Fruit fly (Drosophila melanogaster) whole organism, embryonic: Measurements from ENCODE around the gene Bet3.

ENCODE experiments used
- Abd-B ChIP-seq: fragments of 200-800 bp; sonication (Bioruptor generic); optimal IDR thresholded peaks from 2 replicates; lab custom pipeline; 2018; ENCODE audit warnings: missing biosample characterization, mild to moderate bottlenecking, missing genetic modification characterization, moderate library complexity
- B-H2 ChIP-seq: fragments of 200-800 bp; sonication (Bioruptor generic); optimal IDR thresholded peaks from 2 replicates; lab custom pipeline; 2018; ENCODE audit warnings: missing biosample characterization, mild to moderate bottlenecking, missing genetic modification characterization
- CG11093 ChIP-seq: fragments of 200-800 bp; sonication (Bioruptor generic); IDR thresholded peaks from 3 replicates; pipeline ENCODE4 v1.3.6; 2022; ENCODE audit warnings: missing biosample characterization, missing genetic modification characterization
- CG12104 ChIP-seq: fragments of 200-800 bp; sonication (Bioruptor generic); optimal IDR thresholded peaks from 3 replicates; lab custom pipeline; 2016; ENCODE audit warnings: missing biosample characterization, missing genetic modification characterization
- CG15073 ChIP-seq: fragments of 200-800 bp; sonication (Bioruptor generic); optimal IDR thresholded peaks from 2 replicates; lab custom pipeline; 2016; ENCODE audit warnings: missing biosample characterization, missing genetic modification characterization
- CG1832 ChIP-seq: fragments of 200-800 bp; sonication (Bioruptor generic); optimal IDR thresholded peaks from 2 replicates; lab custom pipeline; 2017; ENCODE audit warnings: missing biosample characterization, mild to moderate bottlenecking, missing genetic modification characterization, inconsistent platforms
- CG18619 ChIP-seq: fragments of 200-800 bp; sonication (Bioruptor generic); optimal IDR thresholded peaks from 3 replicates; lab custom pipeline; 2017; ENCODE audit warnings: missing biosample characterization, mild to moderate bottlenecking, missing genetic modification characterization
- CG3065 ChIP-seq: fragments of 200-800 bp; sonication (Bioruptor generic); optimal IDR thresholded peaks from 2 replicates; lab custom pipeline; 2016; ENCODE audit warnings: missing biosample characterization, missing genetic modification characterization
- CG31388 ChIP-seq: fragments of 200-800 bp; sonication (Bioruptor generic); optimal IDR thresholded peaks from 2 replicates; lab custom pipeline; 2016; ENCODE audit warnings: missing biosample characterization, missing genetic modification characterization
- CG3163 ChIP-seq: fragments of 200-800 bp; sonication (Bioruptor generic); optimal IDR thresholded peaks from 3 replicates; lab custom pipeline; 2016; ENCODE audit warnings: missing biosample characterization, missing genetic modification characterization
- CG3281 ChIP-seq: fragments of 200-800 bp; sonication (Bioruptor generic); optimal IDR thresholded peaks from 3 replicates; lab custom pipeline; 2017; ENCODE audit warnings: missing biosample characterization, mild to moderate bottlenecking, missing genetic modification characterization
- CG3838 ChIP-seq: fragments of 200-800 bp; sonication (Bioruptor generic); optimal IDR thresholded peaks from 3 replicates; lab custom pipeline; 2016; ENCODE audit warnings: missing biosample characterization, missing genetic modification characterization
- CG4854 ChIP-seq: fragments of 200-800 bp; sonication (Bioruptor generic); optimal IDR thresholded peaks from 2 replicates; lab custom pipeline; 2016; ENCODE audit warnings: missing biosample characterization, missing genetic modification characterization, inconsistent platforms
- CG6791 ChIP-seq: fragments of 200-800 bp; sonication (Bioruptor generic); IDR thresholded peaks from 3 replicates; pipeline ENCODE4 v1.3.6; 2022; ENCODE audit warnings: missing biosample characterization, missing genetic modification characterization; ENCODE audit not compliant: partially characterized antibody
- CG6813 ChIP-seq: fragments of 200-800 bp; sonication (Bioruptor generic); optimal IDR thresholded peaks from 2 replicates; lab custom pipeline; 2017; ENCODE audit warnings: missing biosample characterization, missing genetic modification characterization, mild to moderate bottlenecking, moderate library complexity, missing genetic modification reagents
- CG7357 ChIP-seq: fragments of 200-800 bp; sonication (Bioruptor generic); IDR thresholded peaks from 3 replicates; pipeline ENCODE4 v1.3.6; 2022; ENCODE audit warnings: missing biosample characterization, missing genetic modification characterization
- CG7786 ChIP-seq: fragments of 200-800 bp; sonication (Bioruptor generic); optimal IDR thresholded peaks from 2 replicates; lab custom pipeline; 2016; ENCODE audit warnings: missing biosample characterization, missing genetic modification characterization
- CG7987 ChIP-seq: fragments of 200-800 bp; sonication (Bioruptor generic); optimal IDR thresholded peaks from 2 replicates; lab custom pipeline; 2018; ENCODE audit warnings: missing biosample characterization, mild to moderate bottlenecking, missing genetic modification characterization, moderate library complexity
- CG8281 ChIP-seq: fragments of 200-800 bp; sonication (Bioruptor generic); optimal IDR thresholded peaks from 2 replicates; lab custom pipeline; 2018; ENCODE audit warnings: missing biosample characterization, mild to moderate bottlenecking, missing genetic modification characterization, moderate library complexity
- CG8765 ChIP-seq: fragments of 200-800 bp; sonication (Bioruptor generic); IDR thresholded peaks from 2 replicates; pipeline ENCODE4 v1.3.6; 2022; ENCODE audit warnings: missing biosample characterization, missing genetic modification characterization
- Dad ChIP-seq: fragments of 200-800 bp; sonication (Bioruptor generic); optimal IDR thresholded peaks from 3 replicates; lab custom pipeline; 2016; ENCODE audit warnings: missing biosample characterization, missing genetic modification characterization
- Dbx ChIP-seq: fragments of 200-800 bp; sonication (Bioruptor generic); IDR thresholded peaks from 3 replicates; pipeline ENCODE4 v1.3.6; 2022; ENCODE audit warnings: missing biosample characterization, missing genetic modification characterization
- Dfd ChIP-seq, 2 experiments: fragments of >200 bp; optimal IDR thresholded peaks; 2 replicates each; lab custom pipeline; 2017; ENCODE audit warnings: missing biosample characterization in 2 of 2, missing genetic modification characterization in 2 of 2
- Doc2 ChIP-seq: fragments of 200-800 bp; sonication (Bioruptor generic); IDR thresholded peaks from 2 replicates; pipeline ENCODE4 v1.3.6; 2022; ENCODE audit warnings: missing biosample characterization, missing genetic modification characterization
- NC2α ChIP-seq: fragments of 200-800 bp; sonication (Bioruptor generic); optimal IDR thresholded peaks from 2 replicates; lab custom pipeline; 2016; ENCODE audit warnings: missing biosample characterization, missing genetic modification characterization
- PHDP ChIP-seq: fragments of 200-800 bp; sonication (Bioruptor generic); optimal IDR thresholded peaks from 3 replicates; lab custom pipeline; 2018; ENCODE audit warnings: missing biosample characterization, mild to moderate bottlenecking, missing genetic modification characterization, moderate library complexity
- Sox100B ChIP-seq: fragments of 200-800 bp; sonication (Bioruptor generic); optimal IDR thresholded peaks from 3 replicates; lab custom pipeline; 2018; ENCODE audit warnings: missing biosample characterization, mild to moderate bottlenecking, missing genetic modification characterization
- abd-A ChIP-seq: fragments of 200-800 bp; sonication (Bioruptor generic); optimal IDR thresholded peaks from 3 replicates; lab custom pipeline; 2019; ENCODE audit warnings: missing biosample characterization, mild to moderate bottlenecking, missing genetic modification characterization, moderate library complexity
- al ChIP-seq: fragments of 200-800 bp; sonication (Bioruptor generic); IDR thresholded peaks from 2 replicates; pipeline ENCODE4 v1.3.6; 2022; ENCODE audit warnings: missing biosample characterization, missing genetic modification characterization
- ase ChIP-seq: fragments of 200-800 bp; sonication (Bioruptor generic); IDR thresholded peaks from 3 replicates; pipeline ENCODE4 v1.3.6; 2022; ENCODE audit warnings: missing biosample characterization, missing genetic modification characterization
- bcd ChIP-seq: fragments of 200-800 bp; sonication (Bioruptor generic); optimal IDR thresholded peaks from 2 replicates; lab custom pipeline; 2017; ENCODE audit warnings: missing biosample characterization, mild to moderate bottlenecking, missing genetic modification characterization
- chif ChIP-seq, 2 experiments: fragments of 200-800 bp; sonication (Bioruptor generic); optimal IDR thresholded peaks; 3 replicates each; lab custom pipeline; 2016; ENCODE audit warnings: missing biosample characterization in 2 of 2, missing genetic modification characterization in 2 of 2
- chm ChIP-seq: fragments of 200-800 bp; sonication (Bioruptor generic); IDR thresholded peaks from 2 replicates; pipeline ENCODE4 v1.3.6; 2022; ENCODE audit warnings: missing biosample characterization, missing genetic modification characterization
- croc ChIP-seq: fragments of 200-800 bp; sonication (Bioruptor generic); conservative IDR thresholded peaks from 3 replicates; pipeline ENCODE4 v1.3.6; 2022; ENCODE audit warnings: missing biosample characterization, missing genetic modification characterization
- da ChIP-seq: fragments of 200-800 bp; sonication (Bioruptor generic); optimal IDR thresholded peaks from 2 replicates; lab custom pipeline; 2016; ENCODE audit warnings: missing biosample characterization, missing genetic modification characterization
- ems ChIP-seq: fragments of 200-800 bp; sonication (Bioruptor generic); optimal IDR thresholded peaks from 3 replicates; lab custom pipeline; 2016; ENCODE audit warnings: missing biosample characterization, missing genetic modification characterization
- fd3F ChIP-seq: fragments of 200-800 bp; sonication (Bioruptor generic); optimal IDR thresholded peaks from 2 replicates; lab custom pipeline; 2018; ENCODE audit warnings: missing biosample characterization, mild to moderate bottlenecking, missing genetic modification characterization, moderate library complexity
- fd64A ChIP-seq: fragments of 200-800 bp; sonication (Bioruptor generic); optimal IDR thresholded peaks from 3 replicates; lab custom pipeline; 2018; ENCODE audit warnings: missing biosample characterization, mild to moderate bottlenecking, missing genetic modification characterization
- jing ChIP-seq: fragments of 200-800 bp; sonication (Bioruptor generic); optimal IDR thresholded peaks from 2 replicates; lab custom pipeline; 2018; ENCODE audit warnings: missing biosample characterization, mild to moderate bottlenecking, missing genetic modification characterization
- lov ChIP-seq, 2 experiments: fragments of 200-800 bp in 1 of 2; fragments of >200 bp in 1 of 2; sonication (Bioruptor generic) in 1 of 2; IDR thresholded peaks in 1 of 2; optimal IDR thresholded peaks in 1 of 2; 2 replicates in 1 of 2; 3 replicates in 1 of 2; pipeline versions ENCODE4 v1.3.6 to Lab custom; 2017 to 2022; ENCODE audit warnings: missing biosample characterization in 1 of 2, missing genetic modification characterization in 1 of 2
- nau ChIP-seq: fragments of 200-800 bp; sonication (Bioruptor generic); optimal IDR thresholded peaks from 3 replicates; lab custom pipeline; 2017; ENCODE audit warnings: missing biosample characterization, mild to moderate bottlenecking, missing genetic modification characterization, missing genetic modification reagents
- nerfin-1 ChIP-seq: fragments of 200-800 bp; sonication (Bioruptor generic); optimal IDR thresholded peaks from 3 replicates; lab custom pipeline; 2019; ENCODE audit warnings: missing biosample characterization, mild to moderate bottlenecking, missing genetic modification characterization, moderate library complexity
- onecut ChIP-seq: fragments of 200-800 bp; sonication (Bioruptor generic); IDR thresholded peaks from 2 replicates; pipeline ENCODE4 v1.3.6; 2022; ENCODE audit warnings: missing biosample characterization, missing genetic modification characterization
- pb ChIP-seq: fragments of 200-800 bp; sonication (Bioruptor generic); optimal IDR thresholded peaks from 3 replicates; lab custom pipeline; 2016; ENCODE audit warnings: missing biosample characterization, missing genetic modification characterization
- sd ChIP-seq: fragments of 200-800 bp; sonication (Bioruptor generic); optimal IDR thresholded peaks from 3 replicates; lab custom pipeline; 2018; ENCODE audit warnings: missing biosample characterization, mild to moderate bottlenecking, missing genetic modification characterization, moderate library complexity
- slou ChIP-seq: fragments of 200-800 bp; sonication (Bioruptor generic); optimal IDR thresholded peaks from 3 replicates; lab custom pipeline; 2016; ENCODE audit warnings: missing biosample characterization, missing genetic modification characterization
- tin ChIP-seq: fragments of 200-800 bp; sonication (Bioruptor generic); optimal IDR thresholded peaks from 3 replicates; lab custom pipeline; 2016; ENCODE audit warnings: missing biosample characterization, missing genetic modification characterization
- tx ChIP-seq: fragments of 200-800 bp; sonication (Bioruptor generic); optimal IDR thresholded peaks from 2 replicates; lab custom pipeline; 2016; ENCODE audit warnings: missing biosample characterization, missing genetic modification characterization
- zfh1 ChIP-seq: fragments of 200-800 bp; sonication (Bioruptor generic); IDR thresholded peaks from 3 replicates; pipeline ENCODE4 v1.3.6; 2022; ENCODE audit warnings: missing biosample characterization, missing genetic modification characterization

Gene Bet3

DNA sequence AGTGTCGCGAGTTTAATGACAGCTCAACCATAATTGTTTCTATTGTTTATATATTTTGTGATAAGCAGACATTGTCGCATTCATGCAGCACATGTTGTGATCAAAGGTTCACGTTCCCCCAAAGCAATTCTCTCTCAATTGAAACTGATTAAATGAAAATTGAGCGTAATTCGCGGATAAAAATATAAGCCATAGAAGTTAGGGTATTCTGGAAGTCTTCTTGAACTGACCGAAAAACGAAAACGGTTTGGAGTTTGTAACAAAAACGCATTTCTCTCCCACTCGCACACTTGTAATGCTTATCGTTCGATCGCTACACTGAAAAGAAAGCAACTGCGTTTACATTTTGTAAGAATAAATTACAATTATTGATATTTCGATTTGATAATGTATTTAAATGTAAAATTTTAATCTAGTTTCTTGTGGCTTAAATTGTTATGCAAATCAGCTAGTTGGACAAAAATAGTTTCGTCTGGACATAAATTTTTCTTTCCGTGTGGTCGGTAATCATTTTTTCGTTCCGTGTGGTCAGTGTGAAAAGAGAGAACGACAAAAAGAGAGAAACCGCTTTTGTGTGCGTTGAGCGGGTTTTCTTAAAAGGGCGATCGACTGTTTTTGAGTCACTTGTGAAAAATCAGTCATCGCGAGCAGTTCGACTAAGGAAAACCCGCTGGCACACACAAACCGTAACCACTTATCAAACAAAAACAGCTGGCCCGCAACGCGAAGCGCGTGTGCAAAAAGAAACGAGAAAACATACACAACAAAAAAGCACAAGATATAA lies 19.2 kb downstream of the Bet3 start, which contains the start of gene aay (continued):
- peak; percentile 97 for TF ChIP-seq fd64A (GFP tag; lab: Kevin White, UChicago)
- TF ChIP-seq CG3838 (GFP tag; lab: Kevin White, UChicago) = peak; percentile 97
- peak; percentile 97 for TF ChIP-seq CG11093 (GFP tag; lab: Robert Waterston, UW)
- TF ChIP-seq CG4854 (GFP tag; lab: Kevin White, UChicago) = peak; percentile 99
- peak; percentile 98 for TF ChIP-seq fd3F (GFP tag; lab: Kevin White, UChicago)
- TF ChIP-seq CG18619 = peak; percentile 99
- TF ChIP-seq Dad (GFP tag; lab: Kevin White, UChicago) = peak; percentile 98
- TF ChIP-seq CG1832 (GFP tag; lab: Kevin White, UChicago) = no peak
- TF ChIP-seq bcd (GFP tag; lab: Kevin White, UChicago) = peak; percentile 99
- TF ChIP-seq CG3281 = peak; percentile 98
- TF ChIP-seq da (GFP tag; lab: Kevin White, UChicago) = peak; percentile 94
- peak; percentile 98 for TF ChIP-seq ase
- peak; percentile 98 for TF ChIP-seq CG3065 (GFP tag; lab: Kevin White, UChicago)
- TF ChIP-seq zfh1 (GFP tag; lab: Robert Waterston, UW) = peak; percentile 99
- peak; percentile 98 for TF ChIP-seq croc
- TF ChIP-seq ems (GFP tag; lab: Kevin White, UChicago) = peak; percentile 98
- TF ChIP-seq CG7357 (GFP tag; lab: Robert Waterston, UW) = peak; percentile 91
- peak; percentile 98 for TF ChIP-seq CG12104 (GFP tag; lab: Kevin White, UChicago)
- peak; percentile 99 for TF ChIP-seq Sox100B (GFP tag; lab: Kevin White, UChicago)
- peak in 1 of 2 experiments; percentile 86 for TF ChIP-seq Dfd (GFP tag; optimal IDR thresholded peaks at IDR 0.05; lab: Kevin White, UChicago)
- TF ChIP-seq NC2α (GFP tag; lab: Kevin White, UChicago) = peak; percentile 97
- peak; percentile 42 for TF ChIP-seq lov (optimal IDR thresholded peaks at IDR 0.05; lab: Kevin White, UChicago)
- peak; percentile 98 for TF ChIP-seq lov (GFP tag; IDR thresholded peaks at IDR 0.05; lab: Robert Waterston, UW)
- peak; percentile 97 for TF ChIP-seq jing (GFP tag; lab: Kevin White, UChicago)
- TF ChIP-seq chm (GFP tag; lab: Robert Waterston, UW) = peak; percentile 99
- peak; percentile 97 for TF ChIP-seq pb (GFP tag; lab: Kevin White, UChicago)
- TF ChIP-seq CG3163 (GFP tag; lab: Kevin White, UChicago) = peak; percentile 89
- peak; percentile 98 for TF ChIP-seq nerfin-1
- no peak for TF ChIP-seq CG6791
- peak; percentile 94 for TF ChIP-seq Doc2 (GFP tag; lab: Robert Waterston, UW)
- peak; percentile 94 for TF ChIP-seq abd-A (tag; lab: Kevin White, UChicago)
- TF ChIP-seq CG8765 (GFP tag; lab: Robert Waterston, UW) = peak; percentile 98
- peak; percentile 96 for TF ChIP-seq slou (GFP tag; lab: Kevin White, UChicago)
- TF ChIP-seq Dbx (GFP tag; lab: Robert Waterston, UW) = peak; percentile 97
- TF ChIP-seq sd (tag; lab: Kevin White, UChicago) = peak; percentile 96
- peak; percentile 96 for TF ChIP-seq CG31388
- TF ChIP-seq chif (GFP tag; optimal IDR thresholded peaks at IDR 0.05; lab: Kevin White, UChicago) = peak; percentile 97 to 99
- peak; percentile 97 for TF ChIP-seq CG7786 (GFP tag; lab: Kevin White, UChicago)
- TF ChIP-seq nau (GFP tag; lab: Kevin White, UChicago) = peak; percentile 98
- peak; percentile 99 for TF ChIP-seq PHDP (tag; lab: Kevin White, UChicago)
- TF ChIP-seq tin = peak; percentile 98
- TF ChIP-seq CG8281 = peak; percentile 94
- TF ChIP-seq CG6813 (GFP tag; lab: Kevin White, UChicago) = peak; percentile 99
- peak; percentile 88 for TF ChIP-seq CG15073 (GFP tag; lab: Kevin White, UChicago)
- TF ChIP-seq B-H2 (GFP tag; lab: Kevin White, UChicago) = peak; percentile 94
- peak; percentile 96 for TF ChIP-seq al (GFP tag; lab: Robert Waterston, UW)
- peak; percentile 97 for TF ChIP-seq tx (GFP tag; lab: Kevin White, UChicago)
- TF ChIP-seq CG7987 (GFP tag; lab: Kevin White, UChicago) = peak; percentile 97
- peak; percentile 99 for TF ChIP-seq Abd-B (GFP tag; lab: Kevin White, UChicago)
- TF ChIP-seq onecut (GFP tag; lab: Robert Waterston, UW) = peak; percentile 95
